Worm (Caenorhabditis elegans) whole organism, mixed stage, embryonic: ENCODE data around the gene hst-3.2.

Source experiments
- M03D4.4 ChIP-seq: sonication (generic microtip); optimal IDR thresholded peaks from 2 replicates; lab custom pipeline; 2017; ENCODE audit warnings: mild to moderate bottlenecking, missing genetic modification characterization, missing compliant biosample characterization
- bed-3 ChIP-seq: fragments of 200-800 bp; sonication (Bioruptor generic); optimal IDR thresholded peaks from 3 replicates; lab custom pipeline; 2018; ENCODE audit warnings: mild to moderate bottlenecking, missing genetic modification characterization, moderate library complexity, missing compliant biosample characterization
- ceh-39 ChIP-seq: fragments of 150-350 bp; optimal IDR thresholded peaks from 2 replicates; lab custom pipeline; 2014; ENCODE audit warnings: missing biosample characterization, missing genetic modification characterization
- ceh-43 ChIP-seq: fragments of 200-800 bp; sonication (Bioruptor generic); optimal IDR thresholded peaks from 2 replicates; lab custom pipeline; 2018; ENCODE audit warnings: mild to moderate bottlenecking, missing genetic modification characterization, moderate library complexity, missing compliant biosample characterization
- ceh-83 ChIP-seq: fragments of 200-800 bp; sonication (Bioruptor generic); optimal IDR thresholded peaks from 2 replicates; lab custom pipeline; 2018; ENCODE audit warnings: mild to moderate bottlenecking, missing genetic modification characterization, missing compliant biosample characterization
- ces-1 ChIP-seq: fragments of 150-350 bp; optimal IDR thresholded peaks from 2 replicates; lab custom pipeline; 2014; ENCODE audit warnings: missing biosample characterization, missing genetic modification reagents, missing genetic modification characterization
- cnd-1 ChIP-seq: fragments of 200-800 bp; sonication (Bioruptor generic); optimal IDR thresholded peaks from 2 replicates; lab custom pipeline; 2018; ENCODE audit warnings: mild to moderate bottlenecking, missing genetic modification characterization, missing compliant biosample characterization
- drap-1 ChIP-seq: fragments of 200-800 bp; sonication (Bioruptor generic); optimal IDR thresholded peaks from 3 replicates; lab custom pipeline; 2018; ENCODE audit warnings: mild to moderate bottlenecking, missing genetic modification characterization, missing compliant biosample characterization
- elt-3 ChIP-seq: fragments of 150-350 bp; optimal IDR thresholded peaks from 2 replicates; lab custom pipeline; 2014; ENCODE audit warnings: missing biosample characterization, missing genetic modification characterization
- flh-1 ChIP-seq: fragments of 200-800 bp; sonication (Bioruptor generic); optimal IDR thresholded peaks from 2 replicates; lab custom pipeline; 2018; ENCODE audit warnings: mild to moderate bottlenecking, missing genetic modification characterization, moderate library complexity, missing compliant biosample characterization
- ham-2 ChIP-seq: fragments of 200-800 bp; sonication (Bioruptor generic); optimal IDR thresholded peaks from 2 replicates; lab custom pipeline; 2018; ENCODE audit warnings: mild to moderate bottlenecking, missing genetic modification characterization, missing compliant biosample characterization
- hlh-1 ChIP-seq: fragments of 150-350 bp; optimal IDR thresholded peaks from 2 replicates; lab custom pipeline; 2014; ENCODE audit warnings: missing biosample characterization, missing genetic modification reagents, missing genetic modification characterization
- lin-13 ChIP-seq: fragments of 150-350 bp; optimal IDR thresholded peaks from 2 replicates; lab custom pipeline; 2014; ENCODE audit warnings: missing biosample characterization, missing genetic modification characterization
- lin-32 ChIP-seq: fragments of 200-800 bp; sonication (Bioruptor generic); optimal IDR thresholded peaks from 2 replicates; lab custom pipeline; 2018; ENCODE audit warnings: mild to moderate bottlenecking, missing genetic modification characterization, missing compliant biosample characterization
- lsy-2 ChIP-seq: fragments of 150-350 bp; optimal IDR thresholded peaks from 2 replicates; lab custom pipeline; 2014; ENCODE audit warnings: missing biosample characterization, missing genetic modification characterization
- mab-5 ChIP-seq: fragments of 150-350 bp; optimal IDR thresholded peaks from 2 replicates; lab custom pipeline; 2014; ENCODE audit warnings: missing biosample characterization, missing genetic modification characterization
- mep-1 ChIP-seq: fragments of 150-350 bp; optimal IDR thresholded peaks from 2 replicates; lab custom pipeline; 2017; ENCODE audit warnings: missing biosample characterization, missing genetic modification reagents, missing genetic modification characterization, inconsistent platforms
- mls-2 ChIP-seq: sonication (generic microtip); optimal IDR thresholded peaks from 2 replicates; lab custom pipeline; 2016; ENCODE audit warnings: mild to moderate bottlenecking, missing genetic modification characterization, moderate library complexity, missing compliant biosample characterization
- nhr-12 ChIP-seq: fragments of 150-350 bp; optimal IDR thresholded peaks from 2 replicates; lab custom pipeline; 2014; ENCODE audit warnings: missing biosample characterization, missing genetic modification characterization
- nhr-2 ChIP-seq: fragments of 150-350 bp; optimal IDR thresholded peaks from 2 replicates; lab custom pipeline; 2014; ENCODE audit warnings: missing biosample characterization, missing genetic modification characterization
- nhr-237 ChIP-seq: fragments of 150-350 bp; optimal IDR thresholded peaks from 2 replicates; lab custom pipeline; 2014; ENCODE audit warnings: missing biosample characterization, missing genetic modification characterization
- nhr-28 ChIP-seq: fragments of 150-350 bp; optimal IDR thresholded peaks from 2 replicates; lab custom pipeline; 2014; ENCODE audit warnings: missing biosample characterization, missing genetic modification characterization
- nhr-76 ChIP-seq: sonication (generic microtip); optimal IDR thresholded peaks from 2 replicates; lab custom pipeline; 2017; ENCODE audit warnings: missing biosample characterization, missing genetic modification characterization
- pha-4 ChIP-seq: fragments of 150-350 bp; optimal IDR thresholded peaks from 2 replicates; lab custom pipeline; 2018; ENCODE audit warnings: missing biosample characterization, missing genetic modification reagents, missing genetic modification characterization
- sem-2 ChIP-seq: fragments of 200-800 bp; sonication (Bioruptor generic); optimal IDR thresholded peaks from 2 replicates; lab custom pipeline; 2018; ENCODE audit warnings: mild to moderate bottlenecking, missing genetic modification characterization, missing compliant biosample characterization
- snpc-4 ChIP-seq: fragments of 150-350 bp; optimal IDR thresholded peaks from 2 replicates; lab custom pipeline; 2014; ENCODE audit warnings: missing biosample characterization, missing genetic modification characterization
- sptf-1 ChIP-seq: sonication (generic microtip); optimal IDR thresholded peaks from 2 replicates; lab custom pipeline; 2017; ENCODE audit warnings: mild to moderate bottlenecking, missing genetic modification characterization, moderate library complexity, missing compliant biosample characterization
- tbx-8 ChIP-seq: fragments of 200-800 bp; sonication (Bioruptor generic); optimal IDR thresholded peaks from 2 replicates; lab custom pipeline; 2018; ENCODE audit warnings: mild to moderate bottlenecking, missing genetic modification characterization, moderate library complexity, missing compliant biosample characterization
- unc-62 ChIP-seq: fragments of 150-350 bp; optimal IDR thresholded peaks from 2 replicates; lab custom pipeline; 2014; ENCODE audit warnings: missing biosample characterization, missing genetic modification reagents, missing genetic modification characterization
- zip-8 ChIP-seq: fragments of 150-350 bp; optimal IDR thresholded peaks from 2 replicates; lab custom pipeline; 2014; ENCODE audit warnings: missing biosample characterization, missing genetic modification characterization
- ztf-11 ChIP-seq: fragments of 150-350 bp; optimal IDR thresholded peaks from 2 replicates; lab custom pipeline; 2014; ENCODE audit warnings: missing biosample characterization, missing genetic modification characterization

hst-3.2 gene

ce11 chrX:2970212-2970611 is 46.4 kb upstream of the hst-3.2 start:
- TF ChIP-seq cnd-1 (tag; lab: Kevin White, UChicago) (no peak), bed-3 (GFP tag; lab: Kevin White, UChicago) (no peak), mep-1 (tag; lab: Kevin White, UChicago) (no peak), ceh-43 (no peak), hlh-1 (tag; lab: Kevin White, UChicago) (no peak)
- TF ChIP-seq, all 35 proteins: peak for 0

DNA sequence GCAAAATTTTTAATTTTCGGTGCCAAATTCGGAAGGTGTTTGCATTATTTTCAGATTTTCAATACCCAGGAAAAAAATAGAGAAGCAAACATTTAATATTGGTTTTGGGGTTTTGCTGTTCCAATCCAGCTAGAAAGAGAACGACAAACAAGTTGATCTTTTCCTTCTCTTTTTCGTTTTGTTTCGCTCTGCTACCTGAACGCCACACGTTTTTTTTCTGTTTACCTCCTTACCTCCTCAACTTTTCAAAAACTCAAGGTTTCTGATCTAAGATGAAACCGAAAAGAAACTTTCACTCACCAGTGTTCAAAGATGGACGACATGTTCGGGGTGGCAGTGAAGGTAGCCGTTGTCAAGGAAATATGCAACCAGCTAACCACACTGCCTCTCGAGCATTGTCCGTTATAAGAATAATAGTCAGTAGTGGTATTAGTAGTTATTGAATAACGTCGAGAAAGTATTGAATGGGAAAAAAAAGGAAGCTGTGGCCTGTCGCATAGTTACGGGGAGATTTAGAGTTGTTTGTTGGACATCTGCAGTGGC is 45.7 kb upstream of the hst-3.2 start:
- no peak for TF ChIP-seq sem-2
- TF ChIP-seq elt-3 (tag; lab: Kevin White, UChicago) = no peak
- TF ChIP-seq hlh-1 (tag; lab: Kevin White, UChicago) = no peak
- no peak for TF ChIP-seq lin-32 (GFP tag; lab: Kevin White, UChicago)
- no peak for TF ChIP-seq ceh-39 (tag; lab: Kevin White, UChicago)
- TF ChIP-seq flh-1 (GFP tag; lab: Kevin White, UChicago) = no peak
- no peak for TF ChIP-seq ztf-11 (tag; lab: Kevin White, UChicago)
- no peak for TF ChIP-seq ham-2 (GFP tag; lab: Kevin White, UChicago)
- TF ChIP-seq lin-13 (tag; lab: Kevin White, UChicago) = no peak
- TF ChIP-seq mls-2 (tag; lab: Kevin White, UChicago) = no peak
- TF ChIP-seq nhr-2 (tag; lab: Kevin White, UChicago) = no peak
- no peak for TF ChIP-seq mep-1 (tag; lab: Kevin White, UChicago)
- TF ChIP-seq nhr-12 (tag; lab: Kevin White, UChicago) = no peak
- TF ChIP-seq nhr-28 = no peak

DNA sequence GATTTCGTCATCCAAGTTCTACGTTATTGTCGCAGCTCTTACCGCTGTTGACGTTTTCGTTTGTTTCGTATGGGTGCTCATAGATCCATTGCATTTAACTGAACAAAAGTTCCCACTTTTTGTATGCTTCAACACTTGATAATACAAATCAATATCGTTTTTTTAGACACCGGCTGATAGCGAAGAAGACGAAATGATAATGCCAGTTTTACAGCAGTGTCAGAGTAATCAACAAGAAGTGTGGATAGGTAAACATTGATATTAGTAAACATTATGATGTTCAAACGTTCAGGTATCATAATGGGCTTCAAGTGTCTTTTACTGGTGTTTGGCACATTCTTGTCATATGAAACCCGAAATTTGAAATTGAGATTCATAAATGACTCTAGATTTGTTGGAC is 42.5 kb upstream of the hst-3.2 start:
- TF ChIP-seq mep-1 (tag; lab: Kevin White, UChicago) (no peak), sptf-1 (tag; lab: Kevin White, UChicago) (no peak)

DNA sequence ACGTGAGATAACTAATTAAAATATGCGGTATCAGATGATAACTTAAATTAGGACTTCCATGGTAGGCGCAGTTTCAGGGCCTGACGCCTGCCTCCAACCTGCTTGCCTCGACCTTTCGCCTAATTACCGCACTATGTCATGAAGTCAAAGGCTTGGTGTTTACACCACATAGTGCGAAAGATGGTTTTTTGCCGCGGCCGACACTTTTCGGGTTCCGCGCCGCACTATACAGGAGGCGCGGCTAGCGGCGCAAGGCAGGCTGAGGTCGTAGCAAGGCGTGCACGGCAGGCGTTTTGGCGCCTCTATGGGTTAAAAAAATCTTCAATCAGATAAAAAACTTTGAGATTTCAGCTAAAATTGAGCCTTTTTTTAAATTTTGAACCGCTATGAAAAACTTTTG is 36.9 kb upstream of the hst-3.2 start:
- TF ChIP-seq lin-13 (tag; lab: Kevin White, UChicago) = no peak
- no peak for TF ChIP-seq flh-1 (GFP tag; lab: Kevin White, UChicago)
- no peak for TF ChIP-seq ceh-43
- TF ChIP-seq hlh-1 (tag; lab: Kevin White, UChicago) = no peak
- no peak for TF ChIP-seq ceh-83
- TF ChIP-seq lin-32 (GFP tag; lab: Kevin White, UChicago) = no peak
- TF ChIP-seq M03D4.4 (tag; lab: Kevin White, UChicago) = no peak
- TF ChIP-seq zip-8 (tag; lab: Kevin White, UChicago) = no peak
- no peak for TF ChIP-seq lsy-2
- TF ChIP-seq cnd-1 (tag; lab: Kevin White, UChicago) = no peak
- TF ChIP-seq ztf-11 (tag; lab: Kevin White, UChicago) = no peak
- TF ChIP-seq elt-3 (tag; lab: Kevin White, UChicago) = no peak
- TF ChIP-seq sptf-1 (tag; lab: Kevin White, UChicago) = no peak
- TF ChIP-seq nhr-76 = no peak
- no peak for TF ChIP-seq tbx-8 (GFP tag; lab: Kevin White, UChicago)
- no peak for TF ChIP-seq ham-2 (GFP tag; lab: Kevin White, UChicago)
- TF ChIP-seq drap-1 (GFP tag; lab: Kevin White, UChicago) = no peak

DNA sequence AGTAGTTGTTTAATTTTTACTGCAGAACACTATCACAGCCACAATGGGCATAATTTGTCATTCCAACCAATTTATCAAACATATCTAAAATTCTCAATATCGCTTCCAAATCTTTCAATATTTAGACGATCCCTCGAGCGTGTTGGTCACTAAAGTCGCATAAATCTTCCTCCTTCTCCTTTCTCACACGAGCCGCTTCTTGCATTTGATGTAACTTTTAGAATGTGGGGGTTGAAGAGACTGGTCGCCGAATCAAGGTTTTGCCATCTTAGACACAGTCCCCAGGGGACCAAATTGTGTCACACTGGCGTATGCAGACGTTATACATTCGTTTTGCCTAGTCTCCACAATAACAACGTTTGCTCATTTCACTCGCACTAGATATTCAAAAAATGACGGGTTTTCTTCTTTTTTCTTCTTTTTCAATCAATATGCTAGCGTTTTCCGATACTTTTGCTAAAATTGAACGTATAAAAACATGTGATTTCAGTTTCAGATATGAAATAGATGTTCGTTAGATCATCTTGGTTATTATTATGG is 33.7 kb upstream of the hst-3.2 start, which contains the start of gene gbb-1:
gbb-1 (plus strand) TSS at position 490 of the 540 bp plus-strand sequence.
- no peak for TF ChIP-seq zip-8 (tag; lab: Kevin White, UChicago)
- no peak for TF ChIP-seq pha-4 (tag; lab: Kevin White, UChicago)
- TF ChIP-seq ceh-39 (tag; lab: Kevin White, UChicago) = no peak
- TF ChIP-seq mab-5 = no peak
- TF ChIP-seq unc-62 (GFP tag; lab: Kevin White, UChicago) = no peak
- no peak for TF ChIP-seq nhr-237
- TF ChIP-seq sem-2 = no peak
- TF ChIP-seq hlh-1 (tag; lab: Kevin White, UChicago) = no peak
- TF ChIP-seq ces-1 (GFP tag; lab: Kevin White, UChicago) = no peak
- no peak for TF ChIP-seq ztf-11 (tag; lab: Kevin White, UChicago)
- TF ChIP-seq lsy-2 = no peak
- TF ChIP-seq snpc-4 (tag; lab: Kevin White, UChicago) = no peak
- TF ChIP-seq flh-1 (GFP tag; lab: Kevin White, UChicago) = no peak
